Worm (Caenorhabditis elegans) whole organism, L3 larva: ENCODE results near the gene T08G5.1.

Experiments used
- ama-1 ChIP-seq: fragments of 150-350 bp; optimal IDR thresholded peaks from 2 replicates; lab custom pipeline; 2018
- egl-27 ChIP-seq: sonication (generic microtip); optimal IDR thresholded peaks from 4 replicates; lab custom pipeline; 2017; ENCODE audit warnings: missing biosample characterization, missing genetic modification reagents, missing genetic modification characterization
- eor-1 ChIP-seq, 2 experiments: fragments of 150-350 bp; optimal IDR thresholded peaks; 2 replicates each; lab custom pipeline; 2014 to 2018; ENCODE audit warnings: missing biosample characterization in 2 of 2, missing genetic modification characterization in 2 of 2
- fos-1 ChIP-seq: fragments of 150-350 bp; optimal IDR thresholded peaks from 2 replicates; lab custom pipeline; 2014; ENCODE audit warnings: missing biosample characterization, missing genetic modification characterization
- hmg-11 ChIP-seq: sonication (generic microtip); optimal IDR thresholded peaks from 2 replicates; lab custom pipeline; 2016; ENCODE audit warnings: missing genetic modification characterization, missing compliant biosample characterization
- nhr-12 ChIP-seq: fragments of 150-350 bp; optimal IDR thresholded peaks from 2 replicates; lab custom pipeline; 2014; ENCODE audit warnings: missing biosample characterization, missing genetic modification characterization
- nhr-25 ChIP-seq: sonication (generic microtip); optimal IDR thresholded peaks from 2 replicates; lab custom pipeline; 2017; ENCODE audit warnings: missing biosample characterization, missing genetic modification characterization
- nhr-28 ChIP-seq: fragments of 150-350 bp; optimal IDR thresholded peaks from 2 replicates; lab custom pipeline; 2014; ENCODE audit warnings: missing biosample characterization, missing genetic modification characterization
- unc-62 ChIP-seq: fragments of 150-350 bp; sonication (generic microtip); optimal IDR thresholded peaks from 4 replicates; lab custom pipeline; 2014; ENCODE audit warnings: missing biosample characterization, missing genetic modification reagents, missing genetic modification characterization
- zag-1 ChIP-seq: fragments of 150-350 bp; optimal IDR thresholded peaks from 2 replicates; lab custom pipeline; 2014; ENCODE audit warnings: missing biosample characterization, missing genetic modification characterization
- ztf-4 ChIP-seq: fragments of 150-350 bp; optimal IDR thresholded peaks from 2 replicates; lab custom pipeline; 2014; ENCODE audit warnings: missing biosample characterization, missing genetic modification characterization

DNA sequence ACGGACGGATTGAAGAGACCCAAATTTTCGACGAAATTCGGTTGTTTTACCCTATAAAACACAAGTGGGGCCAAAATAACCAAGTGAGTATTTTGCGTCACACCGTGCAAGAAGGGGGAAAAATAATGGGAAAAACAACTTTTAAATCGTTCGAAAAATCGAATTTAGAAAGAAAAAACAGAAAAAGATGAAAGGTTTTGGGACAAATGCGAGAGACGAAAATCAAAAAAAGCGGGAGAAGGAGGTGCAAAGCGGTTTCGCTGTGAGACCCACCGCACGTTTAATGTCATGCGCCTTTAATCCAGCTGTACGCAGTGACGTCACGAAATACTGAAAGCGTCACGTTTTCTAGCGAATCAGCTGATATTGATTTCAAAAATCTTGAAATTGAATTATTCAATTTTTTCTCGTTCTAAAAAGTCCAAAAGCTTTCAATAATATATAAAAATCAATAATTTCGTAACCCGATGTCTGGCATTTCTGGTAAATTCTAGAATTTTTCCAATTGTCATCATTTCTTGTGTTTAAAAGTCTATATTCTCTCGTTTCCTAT, 6.5 kb upstream of the T08G5.1 start, which contains the start of the genes ddx-17 and aip-1:
- TF ChIP-seq fos-1 (tag; lab: Kevin White, UChicago) (no peak), ama-1 (lab: Kevin White, UChicago) (peak; percentile 58), nhr-12 (tag; lab: Kevin White, UChicago) (no peak), zag-1 (tag; lab: Kevin White, UChicago) (no peak), nhr-25 (tag; lab: Kevin White, UChicago) (peak; percentile 57), nhr-28 (no peak), ztf-4 (tag; lab: Kevin White, UChicago) (no peak), eor-1 (tag; optimal IDR thresholded peaks at IDR 0.05; lab: Kevin White, UChicago) (no peak), hmg-11 (tag; lab: Kevin White, UChicago) (peak; percentile 73), unc-62 (GFP tag; lab: Kevin White, UChicago) (no peak), egl-27 (tag; lab: Kevin White, UChicago) (no peak)
